Worm (Caenorhabditis elegans): ENCODE results near the gene F46G10.2.

F46G10.2 gene

DNA sequence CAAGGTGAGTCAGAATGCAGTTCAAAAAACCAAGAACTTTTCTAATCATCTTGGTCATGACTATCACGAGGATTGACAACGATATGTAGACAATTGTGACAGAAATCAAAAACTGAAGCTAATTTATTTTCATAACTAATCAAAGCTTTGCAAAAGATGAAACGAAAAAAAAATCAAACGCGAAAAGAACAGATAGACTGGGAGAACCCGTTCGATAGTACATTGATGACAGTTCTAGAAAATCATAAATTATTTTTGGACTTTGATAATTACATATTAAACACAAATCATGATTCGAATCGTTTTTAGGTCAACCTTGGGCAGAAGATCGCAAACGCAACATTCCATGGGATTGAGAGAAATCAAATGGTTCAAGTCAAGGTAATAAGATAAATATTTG lies 2.3 kb downstream of the F46G10.2 start:
- TF ChIP-seq fkh-10 (GFP tag; optimal IDR thresholded peaks at IDR 0.05) (no peak), ZK546.5 (tag; optimal IDR thresholded peaks at IDR 0.05) (no peak), ceh-62 (tag; optimal IDR thresholded peaks at IDR 0.05) (no peak), hlh-30 (tag; optimal IDR thresholded peaks at IDR 0.05; ENCODE audit: insufficient read depth) (peak; percentile 67), daf-12 (tag; optimal IDR thresholded peaks at IDR 0.05) (no peak), nhr-11 (tag; optimal IDR thresholded peaks at IDR 0.05) (no peak), unc-62 (GFP tag; optimal IDR thresholded peaks at IDR 0.05 in 1 of 2) (peak in 1 of 2 experiments; percentile 98), unc-62 (tag; optimal IDR thresholded peaks at IDR 0.05) (no peak), mdl-1 (tag; optimal IDR thresholded peaks at IDR 0.05) (peak in 1 of 2 experiments; percentile 72), R02D3.7 (tag; optimal IDR thresholded peaks at IDR 0.05) (no peak), gei-8 (GFP tag; optimal IDR thresholded peaks at IDR 0.05) (no peak), snpc-1.2 (GFP tag; IDR thresholded peaks at IDR 0.05) (no peak), F26F4.8 (GFP tag; conservative IDR thresholded peaks at IDR 0.05) (no peak), ceh-20 (GFP tag; IDR thresholded peaks at IDR 0.05) (peak; percentile 58), ceh-44 (GFP tag; IDR thresholded peaks at IDR 0.05) (no peak), spr-1 (tag; optimal IDR thresholded peaks at IDR 0.05) (no peak), nhr-48 (tag; optimal IDR thresholded peaks at IDR 0.05) (peak; percentile 53), dpl-1 (GFP tag; optimal IDR thresholded peaks at IDR 0.05) (no peak), daf-16 (GFP tag; optimal IDR thresholded peaks at IDR 0.05) (no peak), daf-16 (tag; optimal IDR thresholded peaks at IDR 0.05) (no peak), ceh-32 (tag; optimal IDR thresholded peaks at IDR 0.05; ENCODE audit: poor library complexity) (no peak), zip-2 (tag; optimal IDR thresholded peaks at IDR 0.05) (no peak), ces-1 (GFP tag; optimal IDR thresholded peaks at IDR 0.05) (no peak), hlh-11 (tag; optimal IDR thresholded peaks at IDR 0.05) (peak; percentile 33), nhr-111 (GFP tag; optimal IDR thresholded peaks at IDR 0.05) (no peak), php-3 (GFP tag; IDR thresholded peaks at IDR 0.05) (no peak), nhr-28 (tag; optimal IDR thresholded peaks at IDR 0.05) (peak; percentile 76), nhr-25 (tag; optimal IDR thresholded peaks at IDR 0.05; ENCODE audit: borderline replicate concordance, insufficient read depth) (peak; percentile 72), egl-27 (tag; optimal IDR thresholded peaks at IDR 0.05) (no peak), tag-97 (GFP tag; IDR thresholded peaks at IDR 0.05) (no peak), aha-1 (tag) (no peak)

DNA sequence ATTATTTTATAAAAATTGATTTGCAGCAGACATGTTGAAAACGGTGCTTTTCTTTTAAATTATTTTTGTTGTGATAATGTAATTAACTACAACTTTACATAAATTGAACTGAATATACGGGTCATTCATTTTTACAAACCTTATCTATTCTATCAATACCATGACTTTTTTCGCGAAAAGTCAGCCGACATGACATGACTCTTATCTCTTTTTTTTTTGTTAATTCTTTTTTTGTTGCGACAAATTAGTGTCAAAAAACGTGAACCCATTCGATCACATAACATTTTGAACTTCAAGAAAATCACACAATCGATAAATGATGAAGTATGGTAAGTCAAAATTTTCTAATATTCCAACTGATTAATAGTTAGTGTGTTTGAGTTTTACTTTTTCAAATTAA lies 5.3 kb downstream of the F46G10.2 start, which contains the start of gene sir-2.2:
sir-2.2 (plus strand) TSS at position 34 of the 400 bp plus-strand sequence.
- peak; percentile 89 for TF ChIP-seq dmd-6 (GFP tag; IDR thresholded peaks at IDR 0.05)
- peak; percentile 61 for TF ChIP-seq dve-1 (tag; optimal IDR thresholded peaks at IDR 0.05; ENCODE audit: insufficient read depth)
- no peak for TF ChIP-seq daf-16 (GFP tag; optimal IDR thresholded peaks at IDR 0.05)
- TF ChIP-seq daf-16 (tag; optimal IDR thresholded peaks at IDR 0.05), result peak; percentile 54
- no peak for TF ChIP-seq ztf-7 (tag; optimal IDR thresholded peaks at IDR 0.05)
- TF ChIP-seq T26A8.4 (GFP tag; IDR thresholded peaks at IDR 0.05), result peak; percentile 14; the same call in 1 of the 2 replicates
- TF ChIP-seq php-3 (GFP tag; IDR thresholded peaks at IDR 0.05), result 0 out of 2 replicates have a peak, but pooled peaks have one; percentile 41
- TF ChIP-seq tra-1 (GFP tag; IDR thresholded peaks at IDR 0.05), result peak; percentile 57; the same call in 1 of the 2 replicates
- TF ChIP-seq lsy-2 (tag; optimal IDR thresholded peaks at IDR 0.05), result peak in 1 of 2 experiments; percentile 41
- peak in 1 of 2 experiments; percentile 19 for TF ChIP-seq mdl-1 (tag; optimal IDR thresholded peaks at IDR 0.05)
- TF ChIP-seq pqm-1 (tag; optimal IDR thresholded peaks at IDR 0.05), result peak; percentile 26
- TF ChIP-seq attf-4 (tag; optimal IDR thresholded peaks at IDR 0.05), result no peak
- peak; percentile 79 for TF ChIP-seq hlh-30 (tag; optimal IDR thresholded peaks at IDR 0.05; ENCODE audit: insufficient read depth)
- TF ChIP-seq nhr-77 (tag; optimal IDR thresholded peaks at IDR 0.05), result peak; percentile 42
- TF ChIP-seq hlh-11 (tag; optimal IDR thresholded peaks at IDR 0.05), result peak; percentile 65
- peak; percentile 39 for TF ChIP-seq nhr-48 (tag; optimal IDR thresholded peaks at IDR 0.05)
- TF ChIP-seq mes-2 (tag; optimal IDR thresholded peaks at IDR 0.05; ENCODE audit: poor library complexity, severe bottlenecking), result no peak
- peak; percentile 62 for TF ChIP-seq nhr-28 (tag; optimal IDR thresholded peaks at IDR 0.05)
- 0 out of 2 replicates have a peak, but pooled peaks have one; percentile 40 for TF ChIP-seq nhr-41 (GFP tag; IDR thresholded peaks at IDR 0.05)
- 0 out of 2 replicates have a peak, but pooled peaks have one; percentile 15 for TF ChIP-seq ceh-20 (GFP tag; IDR thresholded peaks at IDR 0.05)
- TF ChIP-seq zfp-3 (GFP tag; conservative IDR thresholded peaks at IDR 0.05), result peak; percentile 78; the same call in 1 of the 2 replicates
- TF ChIP-seq daf-19 (GFP tag; conservative IDR thresholded peaks at IDR 0.05), result no peak
- TF ChIP-seq pha-4 (GFP tag; IDR thresholded peaks at IDR 0.05), result no peak
- no peak for TF ChIP-seq pha-4 (tag; optimal IDR thresholded peaks at IDR 0.05)
- TF ChIP-seq snpc-1.2 (GFP tag; IDR thresholded peaks at IDR 0.05), result no peak
